Fruit fly (Drosophila melanogaster): Measurements from ENCODE around the gene crb.

Gene crb

dm6 chr3R:24333182-24333808 is 38.4 kb downstream of the crb start, which contains the start of the genes Rrp5 and Dis3 (continued):
- TF ChIP-seq gro (GFP tag; optimal IDR thresholded peaks at IDR 0.05) (no peak), Mes4 (GFP tag; optimal IDR thresholded peaks at IDR 0.05) (no peak), CG12155 (GFP tag; optimal IDR thresholded peaks at IDR 0.05) (peak; percentile 22), Ptx1 (GFP tag; IDR thresholded peaks at IDR 0.05) (peak; percentile 45; the same call in 1 of the 2 replicates), gce (GFP tag; IDR thresholded peaks at IDR 0.05) (no peak), kni (GFP tag; optimal IDR thresholded peaks at IDR 0.05) (no peak), CG11398 (GFP tag; optimal IDR thresholded peaks at IDR 0.05) (no peak), CG2889 (GFP tag; IDR thresholded peaks at IDR 0.05) (no peak), gcm (GFP tag; optimal IDR thresholded peaks at IDR 0.05) (no peak), NC2α (GFP tag; optimal IDR thresholded peaks at IDR 0.05) (no peak), sug (tag; optimal IDR thresholded peaks at IDR 0.05) (no peak), CG6683 (GFP tag; optimal IDR thresholded peaks at IDR 0.05) (no peak), CG4360 (GFP tag; IDR thresholded peaks at IDR 0.05) (no peak), C15 (GFP tag; IDR thresholded peaks at IDR 0.05) (no peak), CG32532 (GFP tag; IDR thresholded peaks at IDR 0.05) (peak; percentile 65), CG14860 (GFP tag; IDR thresholded peaks at IDR 0.05; ENCODE audit: partially characterized antibody) (0 out of 3 replicates have a peak, but pooled peaks have one; percentile 20), CG1647 (GFP tag; optimal IDR thresholded peaks at IDR 0.05) (no peak), CG9932 (GFP tag; IDR thresholded peaks at IDR 0.05) (peak; percentile 77), pros (GFP tag; optimal IDR thresholded peaks at IDR 0.05) (no peak), CoRest (tag; optimal IDR thresholded peaks at IDR 0.05) (no peak), CG4820 (GFP tag; optimal IDR thresholded peaks at IDR 0.05) (no peak), CG8281 (tag; optimal IDR thresholded peaks at IDR 0.05) (no peak), Dbx (GFP tag; IDR thresholded peaks at IDR 0.05) (peak; percentile 59; the same call in 1 of the 3 replicates), Tbp (GFP tag; optimal IDR thresholded peaks at IDR 0.05) (no peak), az2 (GFP tag; optimal IDR thresholded peaks at IDR 0.05) (no peak), CG11723 (GFP tag; optimal IDR thresholded peaks at IDR 0.05) (no peak), so (GFP tag; IDR thresholded peaks at IDR 0.05) (no peak), CG43689 (GFP tag; IDR thresholded peaks at IDR 0.05) (no peak), chn (GFP tag; optimal IDR thresholded peaks at IDR 0.05) (peak; percentile 13), NK7.1 (GFP tag; optimal IDR thresholded peaks at IDR 0.05) (no peak), bbx (GFP tag; IDR thresholded peaks at IDR 0.05; ENCODE audit: partially characterized antibody) (peak; percentile 58; the same call in 1 of the 2 replicates), CG1529 (GFP tag; optimal IDR thresholded peaks at IDR 0.05) (no peak), CG9609 (GFP tag; optimal IDR thresholded peaks at IDR 0.05) (peak; percentile 65), CG17328 (GFP tag; IDR thresholded peaks at IDR 0.05) (peak; percentile 46; the same call in 1 of the 2 replicates), Scr (GFP tag; IDR thresholded peaks at IDR 0.05; ENCODE audit: partially characterized antibody) (peak; percentile 8; the same call in 1 of the 2 replicates), CG18011 (GFP tag; optimal IDR thresholded peaks at IDR 0.05) (no peak), Xbp1 (GFP tag; optimal IDR thresholded peaks at IDR 0.05) (peak; percentile 54), Hey (tag; optimal IDR thresholded peaks at IDR 0.05) (no peak), Ets97D (GFP tag; optimal IDR thresholded peaks at IDR 0.05) (peak; percentile 81), CG34224 (GFP tag; IDR thresholded peaks at IDR 0.05; ENCODE audit: partially characterized antibody) (no peak; the same call in 2 of the 3 replicates), YL-1 (GFP tag; optimal IDR thresholded peaks at IDR 0.05) (peak; percentile 97), grn (GFP tag; optimal IDR thresholded peaks at IDR 0.05) (no peak), NFAT (GFP tag; IDR thresholded peaks at IDR 0.05) (peak; percentile 79), CG12236 (GFP tag; optimal IDR thresholded peaks at IDR 0.05) (no peak), nmo (GFP tag; optimal IDR thresholded peaks at IDR 0.05) (peak; percentile 66), Awh (GFP tag; IDR thresholded peaks at IDR 0.05) (no peak), CG3726 (GFP tag; IDR thresholded peaks at IDR 0.05) (no peak), Usf (GFP tag; optimal IDR thresholded peaks at IDR 0.05) (no peak), CG34422 (GFP tag; IDR thresholded peaks at IDR 0.05) (peak; percentile 89), Chrac-16 (GFP tag; optimal IDR thresholded peaks at IDR 0.05) (no peak), CG11093 (GFP tag; IDR thresholded peaks at IDR 0.05) (no peak)

All from whole organism, embryonic.